Fruit fly (Drosophila melanogaster) whole organism, embryonic: Measurements from ENCODE around the gene Cad74A.
A peak's percentile ranks its signal among the peaks of the same experiment; 100 is the strongest.

Experiments
- Atf-2 ChIP-seq: fragments of 200-800 bp; sonication (Bioruptor generic); optimal IDR thresholded peaks from 2 replicates; lab custom pipeline; 2016; ENCODE audit warnings: missing biosample characterization, missing genetic modification characterization
- Atf6 ChIP-seq: fragments of 200-800 bp; sonication (Bioruptor generic); IDR thresholded peaks from 2 replicates; pipeline ENCODE4 v1.3.6; 2022; ENCODE audit warnings: missing biosample characterization, missing genetic modification characterization
- CG10321 ChIP-seq: fragments of 200-800 bp; sonication (Bioruptor generic); IDR thresholded peaks from 2 replicates; pipeline ENCODE4 v1.3.6; 2022; ENCODE audit warnings: missing biosample characterization, missing genetic modification characterization
- CG13894 ChIP-seq: fragments of 200-800 bp; sonication (Bioruptor generic); optimal IDR thresholded peaks from 3 replicates; lab custom pipeline; 2018; ENCODE audit warnings: missing biosample characterization, mild to moderate bottlenecking, missing genetic modification characterization, moderate library complexity
- CG14710 ChIP-seq: fragments of 200-800 bp; sonication (Bioruptor generic); optimal IDR thresholded peaks from 3 replicates; lab custom pipeline; 2019; ENCODE audit warnings: missing biosample characterization, mild to moderate bottlenecking, missing genetic modification characterization, moderate library complexity
- CG14965 ChIP-seq: fragments of 200-800 bp; sonication (Bioruptor generic); optimal IDR thresholded peaks from 2 replicates; lab custom pipeline; 2016; ENCODE audit warnings: missing biosample characterization, missing genetic modification characterization, borderline replicate concordance
- CG17912 ChIP-seq: fragments of 200-800 bp; sonication (Bioruptor generic); optimal IDR thresholded peaks from 2 replicates; lab custom pipeline; 2018; ENCODE audit warnings: missing biosample characterization, mild to moderate bottlenecking, missing genetic modification characterization
- CG1832 ChIP-seq: fragments of 200-800 bp; sonication (Bioruptor generic); optimal IDR thresholded peaks from 2 replicates; lab custom pipeline; 2017; ENCODE audit warnings: missing biosample characterization, mild to moderate bottlenecking, missing genetic modification characterization, inconsistent platforms
- CG2199 ChIP-seq: fragments of 200-800 bp; sonication (Bioruptor generic); IDR thresholded peaks from 3 replicates; pipeline ENCODE4 v1.3.6; 2022; ENCODE audit warnings: missing biosample characterization, missing genetic modification characterization
- CG2678 ChIP-seq: fragments of 200-800 bp; sonication (Bioruptor generic); optimal IDR thresholded peaks from 3 replicates; lab custom pipeline; 2019; ENCODE audit warnings: missing biosample characterization, mild to moderate bottlenecking, missing genetic modification characterization, moderate library complexity
- CG2712 ChIP-seq: fragments of 200-800 bp; optimal IDR thresholded peaks from 3 replicates; lab custom pipeline; 2019; ENCODE audit warnings: missing biosample characterization, mild to moderate bottlenecking, missing genetic modification characterization, moderate library complexity
- CG33557 ChIP-seq: fragments of 200-800 bp; sonication (Bioruptor generic); optimal IDR thresholded peaks from 2 replicates; lab custom pipeline; 2019; ENCODE audit warnings: missing biosample characterization, mild to moderate bottlenecking, missing genetic modification characterization, moderate library complexity
- CG4328 ChIP-seq: fragments of 200-800 bp; sonication (Bioruptor generic); optimal IDR thresholded peaks from 3 replicates; lab custom pipeline; 2017; ENCODE audit warnings: missing biosample characterization, missing genetic modification reagents, missing genetic modification characterization
- CG6175 ChIP-seq: fragments of 200-800 bp; sonication (Bioruptor generic); IDR thresholded peaks from 3 replicates; pipeline ENCODE4 v1.3.6; 2022; ENCODE audit warnings: missing biosample characterization, missing genetic modification characterization
- CG7786 ChIP-seq: fragments of 200-800 bp; sonication (Bioruptor generic); optimal IDR thresholded peaks from 2 replicates; lab custom pipeline; 2016; ENCODE audit warnings: missing biosample characterization, missing genetic modification characterization
- CG8281 ChIP-seq: fragments of 200-800 bp; sonication (Bioruptor generic); optimal IDR thresholded peaks from 2 replicates; lab custom pipeline; 2018; ENCODE audit warnings: missing biosample characterization, mild to moderate bottlenecking, missing genetic modification characterization, moderate library complexity
- CG8924 ChIP-seq: fragments of 200-800 bp; optimal IDR thresholded peaks from 3 replicates; lab custom pipeline; 2019; ENCODE audit warnings: missing biosample characterization, mild to moderate bottlenecking, missing genetic modification characterization, moderate library complexity
- CG9797 ChIP-seq: fragments of 200-800 bp; sonication (Bioruptor generic); optimal IDR thresholded peaks from 3 replicates; lab custom pipeline; 2018; ENCODE audit warnings: missing biosample characterization, mild to moderate bottlenecking, missing genetic modification characterization
- CG9876 ChIP-seq: fragments of 200-800 bp; sonication (Bioruptor generic); optimal IDR thresholded peaks from 2 replicates; lab custom pipeline; 2016; ENCODE audit warnings: missing biosample characterization, missing genetic modification characterization
- CoRest ChIP-seq: fragments of 200-800 bp; sonication (Bioruptor generic); optimal IDR thresholded peaks from 3 replicates; lab custom pipeline; 2018; ENCODE audit warnings: missing biosample characterization, mild to moderate bottlenecking, missing genetic modification characterization, moderate library complexity
- Dad ChIP-seq: fragments of 200-800 bp; sonication (Bioruptor generic); optimal IDR thresholded peaks from 3 replicates; lab custom pipeline; 2016; ENCODE audit warnings: missing biosample characterization, missing genetic modification characterization
- Deaf1 ChIP-seq: fragments of 200-800 bp; optimal IDR thresholded peaks from 3 replicates; lab custom pipeline; 2019; ENCODE audit warnings: missing biosample characterization, mild to moderate bottlenecking, missing genetic modification characterization, moderate library complexity
- Gsc ChIP-seq: fragments of 200-800 bp; sonication (Bioruptor generic); IDR thresholded peaks from 2 replicates; pipeline ENCODE4 v1.3.6; 2022; ENCODE audit warnings: missing biosample characterization, missing genetic modification characterization
- HLH4C ChIP-seq: fragments of 200-800 bp; sonication (Bioruptor generic); IDR thresholded peaks from 3 replicates; pipeline ENCODE4 v1.3.6; 2022; ENCODE audit warnings: missing biosample characterization, missing genetic modification characterization; ENCODE audit not compliant: partially characterized antibody
- Kr ChIP-seq: fragments of 200-800 bp; sonication (Bioruptor generic); optimal IDR thresholded peaks from 2 replicates; lab custom pipeline; 2017; ENCODE audit warnings: missing biosample characterization, mild to moderate bottlenecking, missing genetic modification characterization
- Oaz ChIP-seq: fragments of 200-800 bp; sonication (Bioruptor generic); IDR thresholded peaks from 2 replicates; pipeline ENCODE4 v1.3.6; 2022; ENCODE audit warnings: missing biosample characterization, missing genetic modification characterization
- Oli ChIP-seq: fragments of 200-800 bp; sonication (Bioruptor generic); optimal IDR thresholded peaks from 2 replicates; lab custom pipeline; 2018; ENCODE audit warnings: missing biosample characterization, mild to moderate bottlenecking, missing genetic modification characterization, moderate library complexity
- Ptx1 ChIP-seq: fragments of 200-800 bp; sonication (Bioruptor generic); IDR thresholded peaks from 2 replicates; pipeline ENCODE4 v1.3.6; 2022; ENCODE audit warnings: missing biosample characterization, missing genetic modification characterization
- Side ChIP-seq: fragments of 200-800 bp; sonication (Bioruptor generic); optimal IDR thresholded peaks from 2 replicates; lab custom pipeline; 2016; ENCODE audit warnings: missing biosample characterization, missing genetic modification characterization
- Sin3A ChIP-seq: fragments of >200 bp; optimal IDR thresholded peaks from 2 replicates; lab custom pipeline; 2018
- az2 ChIP-seq: fragments of 200-800 bp; sonication (Bioruptor generic); optimal IDR thresholded peaks from 3 replicates; lab custom pipeline; 2016; ENCODE audit warnings: missing biosample characterization, missing genetic modification characterization
- cas ChIP-seq: fragments of 200-800 bp; sonication (Bioruptor generic); IDR thresholded peaks from 2 replicates; pipeline ENCODE4 v1.3.6; 2022; ENCODE audit warnings: missing biosample characterization, missing genetic modification characterization
- chn ChIP-seq: fragments of 200-800 bp; sonication (Bioruptor generic); optimal IDR thresholded peaks from 2 replicates; lab custom pipeline; 2016; ENCODE audit warnings: missing biosample characterization, missing genetic modification characterization
- dmrt11E ChIP-seq: fragments of 200-800 bp; sonication (Bioruptor generic); optimal IDR thresholded peaks from 3 replicates; lab custom pipeline; 2018; ENCODE audit warnings: missing biosample characterization, mild to moderate bottlenecking, missing genetic modification characterization, moderate library complexity
- fd64A ChIP-seq: fragments of 200-800 bp; sonication (Bioruptor generic); optimal IDR thresholded peaks from 3 replicates; lab custom pipeline; 2018; ENCODE audit warnings: missing biosample characterization, mild to moderate bottlenecking, missing genetic modification characterization
- gcm ChIP-seq: fragments of 200-800 bp; sonication (Bioruptor generic); optimal IDR thresholded peaks from 2 replicates; lab custom pipeline; 2019; ENCODE audit warnings: missing biosample characterization, mild to moderate bottlenecking, missing genetic modification characterization, moderate library complexity
- gfzf ChIP-seq: fragments of 200-800 bp; sonication (Bioruptor generic); optimal IDR thresholded peaks from 2 replicates; lab custom pipeline; 2016; ENCODE audit warnings: missing biosample characterization, mild to moderate bottlenecking, missing genetic modification characterization, moderate library complexity
- grn ChIP-seq: fragments of 200-800 bp; sonication (Bioruptor generic); optimal IDR thresholded peaks from 3 replicates; lab custom pipeline; 2017; ENCODE audit warnings: missing biosample characterization, missing genetic modification characterization
- mam ChIP-seq: fragments of 200-800 bp; sonication (Bioruptor generic); optimal IDR thresholded peaks from 3 replicates; lab custom pipeline; 2016; ENCODE audit warnings: missing biosample characterization, missing genetic modification characterization
- nerfin-2 ChIP-seq: fragments of 200-800 bp; sonication (Bioruptor generic); IDR thresholded peaks from 2 replicates; pipeline ENCODE4 v1.3.6; 2022; ENCODE audit warnings: missing biosample characterization, missing genetic modification characterization; ENCODE audit not compliant: partially characterized antibody
- pfk ChIP-seq: fragments of 200-800 bp; sonication (Bioruptor generic); optimal IDR thresholded peaks from 2 replicates; lab custom pipeline; 2018; ENCODE audit warnings: missing biosample characterization, mild to moderate bottlenecking, missing genetic modification characterization, moderate library complexity
- salm ChIP-seq: fragments of 200-800 bp; sonication (Bioruptor generic); optimal IDR thresholded peaks from 2 replicates; lab custom pipeline; 2018; ENCODE audit warnings: missing biosample characterization, mild to moderate bottlenecking, missing genetic modification characterization
- seq ChIP-seq: fragments of 200-800 bp; sonication (Bioruptor generic); IDR thresholded peaks from 2 replicates; pipeline ENCODE4 v1.3.6; 2022; ENCODE audit warnings: missing biosample characterization, missing genetic modification characterization
- sr ChIP-seq: fragments of 200-800 bp; sonication (Bioruptor generic); IDR thresholded peaks from 3 replicates; pipeline ENCODE4 v1.3.6; 2022; ENCODE audit warnings: missing biosample characterization, missing genetic modification characterization
- stwl ChIP-seq: fragments of 200-800 bp; sonication (Bioruptor generic); optimal IDR thresholded peaks from 3 replicates; lab custom pipeline; 2018; ENCODE audit warnings: missing biosample characterization, mild to moderate bottlenecking, missing genetic modification characterization, moderate library complexity
- tap ChIP-seq: fragments of 200-800 bp; optimal IDR thresholded peaks from 3 replicates; lab custom pipeline; 2019; ENCODE audit warnings: missing biosample characterization, mild to moderate bottlenecking, missing genetic modification characterization, moderate library complexity
- unc-4 ChIP-seq: fragments of 200-800 bp; sonication (Bioruptor generic); IDR thresholded peaks from 2 replicates; pipeline ENCODE4 v1.3.6; 2022; ENCODE audit warnings: missing biosample characterization, missing genetic modification characterization; ENCODE audit not compliant: partially characterized antibody
- unpg ChIP-seq: fragments of 200-800 bp; sonication (Bioruptor generic); optimal IDR thresholded peaks from 3 replicates; lab custom pipeline; 2018; ENCODE audit warnings: missing biosample characterization, mild to moderate bottlenecking, missing genetic modification characterization, moderate library complexity
- zen ChIP-seq: fragments of 200-800 bp; sonication (Bioruptor generic); optimal IDR thresholded peaks from 3 replicates; lab custom pipeline; 2018; ENCODE audit warnings: missing biosample characterization, mild to moderate bottlenecking, missing genetic modification characterization, moderate library complexity
- zfh2 ChIP-seq: fragments of 200-800 bp; sonication (Bioruptor generic); optimal IDR thresholded peaks from 2 replicates; lab custom pipeline; 2016; ENCODE audit warnings: missing biosample characterization, missing genetic modification characterization

Gene Cad74A

dm6 chr3L:17425132-17425713, 45.9 kb upstream of the Cad74A start, which contains the start of the genes Sec3 and COX7B (continued):
- TF ChIP-seq Oaz (GFP tag; lab: Robert Waterston, UW) (no peak), CoRest (tag; lab: Kevin White, UChicago) (peak; percentile 78), CG1832 (no peak), tap (tag; lab: Kevin White, UChicago) (peak; percentile 3), Atf-2 (GFP tag; lab: Kevin White, UChicago) (no peak), CG9797 (GFP tag; lab: Kevin White, UChicago) (peak; percentile 90), Ptx1 (peak; percentile 56), CG8281 (no peak), cas (GFP tag; lab: Robert Waterston, UW) (no peak), CG2678 (tag; lab: Kevin White, UChicago) (peak; percentile 74), chn (GFP tag; lab: Kevin White, UChicago) (peak; percentile 52), Atf6 (GFP tag; lab: Robert Waterston, UW) (0 out of 2 replicates have a peak, but pooled peaks have one; percentile 29), CG7786 (GFP tag; lab: Kevin White, UChicago) (peak; percentile 17), CG14710 (tag; lab: Kevin White, UChicago) (peak; percentile 85), unc-4 (GFP tag; lab: Robert Waterston, UW) (peak; percentile 95), zfh2 (peak; percentile 59), Dad (GFP tag; lab: Kevin White, UChicago) (peak; percentile 67), CG33557 (GFP tag; lab: Kevin White, UChicago) (peak; percentile 60), CG6175 (GFP tag; lab: Robert Waterston, UW) (0 out of 3 replicates have a peak, but pooled peaks have one; percentile 24), CG2199 (GFP tag; lab: Robert Waterston, UW) (no peak), CG8924 (tag; lab: Kevin White, UChicago) (peak; percentile 69), nerfin-2 (GFP tag; lab: Robert Waterston, UW) (peak; percentile 79), zen (tag; lab: Kevin White, UChicago) (peak; percentile 76), CG14965 (GFP tag; lab: Kevin White, UChicago) (no peak), seq (no peak), pfk (GFP tag; lab: Kevin White, UChicago) (no peak), grn (GFP tag; lab: Kevin White, UChicago) (no peak), Oli (tag; lab: Kevin White, UChicago) (peak; percentile 44), CG13894 (peak; percentile 65), sr (GFP tag; lab: Robert Waterston, UW) (peak; percentile 59; the same call in 1 of the 3 replicates), Deaf1 (tag; lab: Kevin White, UChicago) (peak; percentile 38), Sin3A (lab: Kevin White, UChicago) (peak; percentile 77), stwl (peak; percentile 45), CG2712 (peak; percentile 75), CG10321 (GFP tag; lab: Robert Waterston, UW) (no peak), CG17912 (peak; percentile 20), fd64A (GFP tag; lab: Kevin White, UChicago) (no peak), dmrt11E (tag; lab: Kevin White, UChicago) (peak; percentile 63), unpg (peak; percentile 63), gcm (GFP tag; lab: Kevin White, UChicago) (peak; percentile 42), CG9876 (GFP tag; lab: Kevin White, UChicago) (no peak), mam (GFP tag; lab: Kevin White, UChicago) (peak; percentile 65), gfzf (GFP tag; lab: Kevin White, UChicago) (peak; percentile 82), az2 (GFP tag; lab: Kevin White, UChicago) (peak; percentile 71), Side (GFP tag; lab: Kevin White, UChicago) (peak; percentile 34), HLH4C (GFP tag; lab: Robert Waterston, UW) (peak; percentile 84), Kr (no peak), salm (tag; lab: Kevin White, UChicago) (peak; percentile 30), CG4328 (GFP tag; lab: Kevin White, UChicago) (peak; percentile 51), Gsc (no peak)
